Worm (Caenorhabditis elegans) whole organism, L4 larva: Measurements from ENCODE around the gene let-711.
A peak's percentile ranks its signal among the peaks of the same experiment; 100 is the strongest.

Experiments
- F10B5.3 ChIP-seq: sonication (generic microtip); optimal IDR thresholded peaks from 2 replicates; lab custom pipeline; 2016; ENCODE audit warnings: mild to moderate bottlenecking, missing genetic modification characterization, missing compliant biosample characterization
- F26F4.8 ChIP-seq: fragments of 200-800 bp; sonication (Bioruptor generic); conservative IDR thresholded peaks from 2 replicates; pipeline ENCODE4 v1.3.6; 2022; ENCODE audit warnings: missing genetic modification characterization, missing compliant biosample characterization
- F37D6.2 ChIP-seq: sonication (generic microtip); optimal IDR thresholded peaks from 2 replicates; lab custom pipeline; 2016; ENCODE audit warnings: mild to moderate bottlenecking, missing genetic modification characterization, missing compliant biosample characterization
- F44E2.7 ChIP-seq: fragments of 200-800 bp; sonication (Bioruptor generic); IDR thresholded peaks from 2 replicates; pipeline ENCODE4 v2.1.2; 2022; ENCODE audit warnings: missing genetic modification characterization, missing compliant biosample characterization
- F49E8.2 ChIP-seq: sonication (generic microtip); optimal IDR thresholded peaks from 2 replicates; lab custom pipeline; 2016; ENCODE audit warnings: missing compliant biosample characterization, mild to moderate bottlenecking, missing genetic modification characterization, borderline replicate concordance
- T20F7.1 ChIP-seq: fragments of 200-800 bp; sonication (Bioruptor generic); optimal IDR thresholded peaks from 2 replicates; lab custom pipeline; 2018; ENCODE audit warnings: mild to moderate bottlenecking, missing genetic modification characterization, missing compliant biosample characterization
- T26A8.4 ChIP-seq: fragments of 200-800 bp; sonication (Bioruptor generic); IDR thresholded peaks from 2 replicates; pipeline ENCODE4 v1.3.6; 2022; ENCODE audit warnings: missing genetic modification characterization, missing compliant biosample characterization
- Y105C5A.15 ChIP-seq: fragments of 200-800 bp; sonication (Bioruptor generic); IDR thresholded peaks from 2 replicates; pipeline ENCODE4 v1.3.6; 2022; ENCODE audit warnings: missing genetic modification characterization, missing compliant biosample characterization
- Y48G9A.11 ChIP-seq: fragments of 200-800 bp; sonication (Bioruptor generic); IDR thresholded peaks from 2 replicates; pipeline ENCODE4 v1.3.6; 2022; ENCODE audit warnings: missing genetic modification reagents, missing genetic modification characterization, missing compliant biosample characterization
- ZK337.2 ChIP-seq: fragments of 200-800 bp; sonication (Bioruptor generic); IDR thresholded peaks from 2 replicates; pipeline ENCODE4 v1.3.6; 2022; ENCODE audit warnings: missing genetic modification reagents, missing genetic modification characterization, missing compliant biosample characterization
- ZK546.5 ChIP-seq, 2 experiments: sonication (generic microtip); optimal IDR thresholded peaks; 2 replicates each; lab custom pipeline; 2017; ENCODE audit warnings: missing biosample characterization in 2 of 2, missing genetic modification characterization in 2 of 2
- ceh-20 ChIP-seq: fragments of 200-800 bp; sonication (Bioruptor generic); IDR thresholded peaks from 2 replicates; pipeline ENCODE4 v1.3.6; 2022; ENCODE audit warnings: missing genetic modification reagents, missing genetic modification characterization, missing compliant biosample characterization
- ceh-32 ChIP-seq: sonication (generic microtip); optimal IDR thresholded peaks from 2 replicates; lab custom pipeline; 2016; ENCODE audit warnings: mild to moderate bottlenecking, missing genetic modification characterization, missing compliant biosample characterization; ENCODE audit not compliant: poor library complexity
- ceh-44 ChIP-seq: fragments of 200-800 bp; sonication (Bioruptor generic); IDR thresholded peaks from 2 replicates; pipeline ENCODE4 v1.3.6; 2022; ENCODE audit warnings: missing genetic modification reagents, missing genetic modification characterization, missing compliant biosample characterization
- ceh-62 ChIP-seq: sonication (generic microtip); optimal IDR thresholded peaks from 2 replicates; lab custom pipeline; 2017; ENCODE audit warnings: missing biosample characterization, missing genetic modification characterization
- ces-1 ChIP-seq: fragments of 150-350 bp; sonication (generic microtip); optimal IDR thresholded peaks from 4 replicates; lab custom pipeline; 2014; ENCODE audit warnings: missing biosample characterization, missing genetic modification reagents, missing genetic modification characterization
- daf-8 ChIP-seq: fragments of 200-800 bp; sonication (Bioruptor generic); IDR thresholded peaks from 2 replicates; pipeline ENCODE4 v1.3.6; 2022; ENCODE audit warnings: missing genetic modification characterization, missing compliant biosample characterization
- dmd-6 ChIP-seq: fragments of 200-800 bp; sonication (Bioruptor generic); IDR thresholded peaks from 2 replicates; pipeline ENCODE4 v1.3.6; 2022; ENCODE audit warnings: missing genetic modification reagents, missing genetic modification characterization, missing compliant biosample characterization
- duxl-1 ChIP-seq: sonication (generic microtip); optimal IDR thresholded peaks from 2 replicates; lab custom pipeline; 2016; ENCODE audit warnings: mild to moderate bottlenecking, missing genetic modification characterization, moderate library complexity, missing compliant biosample characterization; ENCODE audit not compliant: poor library complexity
- egl-27 ChIP-seq: sonication (generic microtip); optimal IDR thresholded peaks from 3 replicates; lab custom pipeline; 2017; ENCODE audit warnings: missing biosample characterization, missing genetic modification reagents, missing genetic modification characterization
- gei-8 ChIP-seq: fragments of 200-800 bp; sonication (Bioruptor generic); optimal IDR thresholded peaks from 2 replicates; lab custom pipeline; 2018; ENCODE audit warnings: mild to moderate bottlenecking, missing genetic modification characterization, missing compliant biosample characterization
- hmg-1.1 ChIP-seq: fragments of 200-800 bp; sonication (Bioruptor generic); IDR thresholded peaks from 2 replicates; pipeline ENCODE4 v1.3.6; 2022; ENCODE audit warnings: missing genetic modification reagents, missing genetic modification characterization, missing compliant biosample characterization
- lim-7 ChIP-seq: fragments of 200-800 bp; sonication (Bioruptor generic); IDR thresholded peaks from 2 replicates; pipeline ENCODE4 v1.3.6; 2022; ENCODE audit warnings: missing genetic modification characterization, missing compliant biosample characterization
- lin-13 ChIP-seq: fragments of 150-350 bp; optimal IDR thresholded peaks from 2 replicates; lab custom pipeline; 2014; ENCODE audit warnings: missing biosample characterization, missing genetic modification reagents, missing genetic modification characterization
- lin-15B ChIP-seq: fragments of 150-350 bp; sonication (generic microtip); optimal IDR thresholded peaks from 3 replicates; lab custom pipeline; 2014; ENCODE audit warnings: missing biosample characterization, missing genetic modification characterization
- lin-38 ChIP-seq: fragments of 200-800 bp; sonication (Bioruptor generic); IDR thresholded peaks from 2 replicates; pipeline ENCODE4 v1.3.6; 2022; ENCODE audit warnings: missing genetic modification reagents, missing genetic modification characterization, missing compliant biosample characterization
- lir-3 ChIP-seq: sonication (generic microtip); optimal IDR thresholded peaks from 2 replicates; lab custom pipeline; 2016; ENCODE audit warnings: mild to moderate bottlenecking, missing genetic modification characterization, missing compliant biosample characterization
- madf-9 ChIP-seq: fragments of 200-800 bp; sonication (Bioruptor generic); conservative IDR thresholded peaks from 2 replicates; pipeline ENCODE4 v1.3.6; 2022; ENCODE audit warnings: missing genetic modification reagents, missing genetic modification characterization, missing compliant biosample characterization
- mdl-1 ChIP-seq, 2 experiments: fragments of 150-350 bp in 1 of 2; sonication (generic microtip) in 1 of 2; optimal IDR thresholded peaks; 2 replicates each; lab custom pipeline; 2014 to 2017; ENCODE audit warnings: missing biosample characterization in 2 of 2, missing genetic modification characterization in 2 of 2
- mep-1 ChIP-seq: fragments of 150-350 bp; sonication (generic microtip); optimal IDR thresholded peaks from 3 replicates; lab custom pipeline; 2014; ENCODE audit warnings: missing biosample characterization, missing genetic modification characterization
- mxl-2 ChIP-seq: fragments of 200-800 bp; sonication (Bioruptor generic); conservative IDR thresholded peaks from 2 replicates; pipeline ENCODE4 v1.3.6; 2022; ENCODE audit warnings: missing genetic modification reagents, missing genetic modification characterization, missing compliant biosample characterization
- mxl-3 ChIP-seq: fragments of 200-800 bp; sonication (Bioruptor generic); optimal IDR thresholded peaks from 2 replicates; lab custom pipeline; 2018; ENCODE audit warnings: mild to moderate bottlenecking, missing genetic modification characterization, missing compliant biosample characterization
- nhr-10 ChIP-seq: fragments of 150-350 bp; optimal IDR thresholded peaks from 2 replicates; lab custom pipeline; 2014; ENCODE audit warnings: missing biosample characterization, missing genetic modification characterization
- nhr-111 ChIP-seq: fragments of 200-800 bp; sonication (Bioruptor generic); optimal IDR thresholded peaks from 2 replicates; lab custom pipeline; 2018; ENCODE audit warnings: mild to moderate bottlenecking, missing genetic modification characterization, missing compliant biosample characterization
- nhr-237 ChIP-seq: sonication (generic microtip); optimal IDR thresholded peaks from 2 replicates; lab custom pipeline; 2017; ENCODE audit warnings: missing biosample characterization, missing genetic modification characterization
- nhr-28 ChIP-seq: fragments of 150-350 bp; optimal IDR thresholded peaks from 2 replicates; lab custom pipeline; 2014; ENCODE audit warnings: missing biosample characterization, missing genetic modification characterization
- nhr-42 ChIP-seq: fragments of 200-800 bp; sonication (Bioruptor generic); IDR thresholded peaks from 2 replicates; pipeline ENCODE4 v1.3.6; 2022; ENCODE audit warnings: missing genetic modification characterization, missing compliant biosample characterization
- nhr-48 ChIP-seq: sonication (generic microtip); optimal IDR thresholded peaks from 2 replicates; lab custom pipeline; 2016; ENCODE audit warnings: mild to moderate bottlenecking, missing genetic modification characterization, missing compliant biosample characterization
- nhr-77 ChIP-seq: fragments of 150-350 bp; optimal IDR thresholded peaks from 2 replicates; lab custom pipeline; 2014; ENCODE audit warnings: missing biosample characterization, missing genetic modification characterization
- pqm-1 ChIP-seq: sonication (generic microtip); optimal IDR thresholded peaks from 2 replicates; lab custom pipeline; 2017; ENCODE audit warnings: missing biosample characterization, missing genetic modification characterization
- rbr-2 ChIP-seq: sonication (generic microtip); optimal IDR thresholded peaks from 2 replicates; lab custom pipeline; 2016; ENCODE audit warnings: missing genotype, missing genetic modification characterization, missing compliant biosample characterization
- saeg-2 ChIP-seq: fragments of 200-800 bp; sonication (Bioruptor generic); IDR thresholded peaks from 2 replicates; pipeline ENCODE4 v1.3.6; 2022; ENCODE audit warnings: missing genetic modification reagents, missing genetic modification characterization, missing compliant biosample characterization
- sdz-12 ChIP-seq: fragments of 200-800 bp; sonication (Bioruptor generic); optimal IDR thresholded peaks from 2 replicates; lab custom pipeline; 2018; ENCODE audit warnings: mild to moderate bottlenecking, missing genetic modification characterization, missing compliant biosample characterization
- set-16 ChIP-seq: fragments of 200-800 bp; sonication (Bioruptor generic); IDR thresholded peaks from 2 replicates; pipeline ENCODE4 v1.3.6; 2022; ENCODE audit warnings: missing genetic modification reagents, missing genetic modification characterization, missing compliant biosample characterization
- skn-1 ChIP-seq: fragments of 150-350 bp; optimal IDR thresholded peaks from 2 replicates; lab custom pipeline; 2014; ENCODE audit warnings: missing biosample characterization, missing genetic modification characterization
- snpc-1.2 ChIP-seq: fragments of 200-800 bp; sonication (Bioruptor generic); IDR thresholded peaks from 2 replicates; pipeline ENCODE4 v1.3.6; 2022; ENCODE audit warnings: missing genetic modification reagents, missing genetic modification characterization, missing compliant biosample characterization
- spr-3 ChIP-seq: fragments of 200-800 bp; sonication (Bioruptor generic); optimal IDR thresholded peaks from 2 replicates; lab custom pipeline; 2018; ENCODE audit warnings: mild to moderate bottlenecking, missing genetic modification characterization, missing compliant biosample characterization
- tra-1 ChIP-seq: fragments of 200-800 bp; sonication (Bioruptor generic); IDR thresholded peaks from 2 replicates; pipeline ENCODE4 v1.3.6; 2022; ENCODE audit warnings: missing genetic modification reagents, missing genetic modification characterization, missing compliant biosample characterization
- zag-1 ChIP-seq: fragments of 150-350 bp; optimal IDR thresholded peaks from 2 replicates; lab custom pipeline; 2014; ENCODE audit warnings: missing biosample characterization, missing genetic modification characterization
- zip-11 ChIP-seq: fragments of 200-800 bp; sonication (Bioruptor generic); IDR thresholded peaks from 2 replicates; pipeline ENCODE4 v1.3.6; 2022; ENCODE audit warnings: missing genetic modification characterization, missing compliant biosample characterization
- zip-2 ChIP-seq: fragments of 150-350 bp; optimal IDR thresholded peaks from 2 replicates; lab custom pipeline; 2014; ENCODE audit warnings: missing biosample characterization, missing genetic modification characterization
- ztf-11 ChIP-seq: fragments of 150-350 bp; optimal IDR thresholded peaks from 2 replicates; lab custom pipeline; 2014; ENCODE audit warnings: missing biosample characterization, missing genetic modification characterization
- ztf-7 ChIP-seq: fragments of 150-350 bp; optimal IDR thresholded peaks from 2 replicates; lab custom pipeline; 2014; ENCODE audit warnings: missing biosample characterization, missing genetic modification characterization

let-711 gene

ce11 chrIII:6978875-6979274 lies 32.4 kb downstream of the let-711 start:
- TF ChIP-seq mep-1 (peak; percentile 73), nhr-10 (tag; lab: Kevin White, UChicago) (peak; percentile 33), lin-13 (GFP tag; lab: Kevin White, UChicago) (no peak), mxl-3 (GFP tag; lab: Kevin White, UChicago) (peak; percentile 58), lin-38 (no peak), F44E2.7 (GFP tag; lab: Robert Waterston, UW) (no peak), madf-9 (GFP tag; lab: Robert Waterston, UW) (no peak), rbr-2 (tag; lab: Kevin White, UChicago) (peak; percentile 47), daf-8 (GFP tag; lab: Robert Waterston, UW) (no peak), spr-3 (GFP tag; lab: Kevin White, UChicago) (no peak), nhr-237 (tag; lab: Kevin White, UChicago) (no peak), saeg-2 (no peak), mxl-2 (no peak), ceh-20 (peak; percentile 91), nhr-48 (tag; lab: Kevin White, UChicago) (no peak), pqm-1 (tag; lab: Kevin White, UChicago) (no peak), set-16 (no peak), ZK546.5 (tag; optimal IDR thresholded peaks at IDR 0.05; lab: Kevin White, UChicago) (no peak), nhr-42 (GFP tag; lab: Robert Waterston, UW) (no peak), lim-7 (GFP tag; lab: Robert Waterston, UW) (no peak), dmd-6 (GFP tag; lab: Robert Waterston, UW) (no peak), duxl-1 (no peak), snpc-1.2 (no peak), lir-3 (tag; lab: Kevin White, UChicago) (no peak), nhr-77 (tag; lab: Kevin White, UChicago) (no peak), F26F4.8 (GFP tag; lab: Robert Waterston, UW) (no peak), ztf-7 (tag; lab: Kevin White, UChicago) (no peak), mdl-1 (tag; optimal IDR thresholded peaks at IDR 0.05; lab: Kevin White, UChicago) (peak in 1 of 2 experiments; percentile 56), skn-1 (tag; lab: Kevin White, UChicago) (no peak), ztf-11 (tag; lab: Kevin White, UChicago) (no peak), T20F7.1 (no peak), ceh-32 (tag; lab: Kevin White, UChicago) (no peak), ceh-44 (no peak), nhr-28 (peak; percentile 77), ces-1 (no peak), zip-11 (no peak), F49E8.2 (no peak), F10B5.3 (tag; lab: Kevin White, UChicago) (no peak), gei-8 (GFP tag; lab: Kevin White, UChicago) (no peak), F37D6.2 (tag; lab: Kevin White, UChicago) (no peak), zip-2 (tag; lab: Kevin White, UChicago) (no peak), nhr-111 (no peak), Y48G9A.11 (GFP tag; lab: Robert Waterston, UW) (no peak), tra-1 (GFP tag; lab: Robert Waterston, UW) (0 out of 2 replicates have a peak, but pooled peaks have one; percentile 11), ceh-62 (tag; lab: Kevin White, UChicago) (no peak), ZK337.2 (GFP tag; lab: Robert Waterston, UW) (no peak), hmg-1.1 (peak; percentile 34; the same call in 1 of the 2 replicates), egl-27 (tag; lab: Kevin White, UChicago) (no peak), T26A8.4 (no peak), lin-15B (tag; lab: Kevin White, UChicago) (no peak), sdz-12 (GFP tag; lab: Kevin White, UChicago) (no peak), zag-1 (no peak), Y105C5A.15 (GFP tag; lab: Robert Waterston, UW) (no peak)
